Worm (Caenorhabditis elegans) whole organism, mixed stage, embryonic: Measurements from ENCODE around the gene rpn-5.
A peak's percentile ranks its signal among the peaks of the same experiment; 100 is the strongest.

Source experiments
- bed-3 ChIP-seq: fragments of 200-800 bp; sonication (Bioruptor generic); optimal IDR thresholded peaks from 3 replicates; lab custom pipeline; 2018; ENCODE audit warnings: mild to moderate bottlenecking, missing genetic modification characterization, moderate library complexity, missing compliant biosample characterization
- elt-3 ChIP-seq: fragments of 150-350 bp; optimal IDR thresholded peaks from 2 replicates; lab custom pipeline; 2014; ENCODE audit warnings: missing biosample characterization, missing genetic modification characterization
- lin-13 ChIP-seq: fragments of 150-350 bp; optimal IDR thresholded peaks from 2 replicates; lab custom pipeline; 2014; ENCODE audit warnings: missing biosample characterization, missing genetic modification characterization
- mep-1 ChIP-seq: fragments of 150-350 bp; optimal IDR thresholded peaks from 2 replicates; lab custom pipeline; 2017; ENCODE audit warnings: missing biosample characterization, missing genetic modification reagents, missing genetic modification characterization, inconsistent platforms
- sptf-1 ChIP-seq: sonication (generic microtip); optimal IDR thresholded peaks from 2 replicates; lab custom pipeline; 2017; ENCODE audit warnings: mild to moderate bottlenecking, missing genetic modification characterization, moderate library complexity, missing compliant biosample characterization
- unc-39 ChIP-seq: fragments of 150-350 bp; optimal IDR thresholded peaks from 2 replicates; lab custom pipeline; 2014; ENCODE audit warnings: missing biosample characterization, missing genetic modification characterization

DNA sequence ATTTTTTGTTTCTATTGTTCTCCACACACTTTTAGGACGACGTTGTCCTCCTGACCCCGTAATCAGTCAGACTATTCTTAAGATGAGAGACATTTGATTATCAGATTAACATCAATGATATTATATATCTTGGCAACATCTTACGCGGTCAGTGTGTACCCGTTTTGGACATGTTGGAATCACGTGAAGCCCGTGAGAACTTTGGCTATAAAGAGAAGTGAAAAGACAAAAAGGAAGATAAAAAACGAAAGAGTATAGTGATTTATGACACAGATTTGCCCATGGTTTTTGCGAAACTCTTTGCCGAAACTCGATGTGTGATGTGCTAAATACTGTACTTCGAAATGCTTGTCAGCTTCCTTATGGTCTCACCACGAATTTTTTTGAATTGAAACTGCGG lies 47.1 kb upstream of the rpn-5 start:
- TF ChIP-seq lin-13 (tag; lab: Kevin White, UChicago) (no peak), unc-39 (no peak), sptf-1 (tag; lab: Kevin White, UChicago) (no peak), bed-3 (no peak), mep-1 (tag; lab: Kevin White, UChicago) (no peak), elt-3 (tag; lab: Kevin White, UChicago) (peak; percentile 25)
